Worm (Caenorhabditis elegans): ENCODE data around the gene rpap-2.

DNA sequence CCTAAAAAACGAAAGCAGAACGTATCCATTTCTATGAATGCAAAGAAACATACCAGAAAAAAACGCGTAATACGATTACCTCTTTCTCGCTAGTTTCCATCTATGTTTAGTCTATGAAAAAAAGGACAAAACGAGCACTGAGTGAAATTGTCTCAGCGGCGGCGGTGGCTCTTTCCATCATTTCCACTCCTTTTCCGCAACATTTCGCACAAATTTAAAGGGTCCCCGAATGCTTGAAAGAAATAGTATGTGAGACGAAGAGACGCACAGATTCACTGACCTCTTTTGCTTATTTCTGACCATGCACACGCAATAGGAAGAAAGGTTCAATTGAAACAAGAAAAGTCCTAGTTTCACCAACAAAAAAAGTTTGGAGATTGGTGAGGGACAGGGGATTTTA is 21.5 kb upstream of the rpap-2 start:
- TF ChIP-seq elt-3 (tag; optimal IDR thresholded peaks at IDR 0.05), result no peak
- TF ChIP-seq mep-1 (tag; optimal IDR thresholded peaks at IDR 0.05), result no peak
- TF ChIP-seq unc-62 (GFP tag; optimal IDR thresholded peaks at IDR 0.05), result no peak
- no peak for TF ChIP-seq blmp-1 (tag; optimal IDR thresholded peaks at IDR 0.05)
- TF ChIP-seq cnd-1 (tag; optimal IDR thresholded peaks at IDR 0.05), result no peak
- no peak for TF ChIP-seq zip-8 (tag; optimal IDR thresholded peaks at IDR 0.05)
- no peak for TF ChIP-seq snpc-4 (tag; optimal IDR thresholded peaks at IDR 0.05)
- TF ChIP-seq nhr-12 (tag; optimal IDR thresholded peaks at IDR 0.05), result no peak
- TF ChIP-seq pha-4 (tag; optimal IDR thresholded peaks at IDR 0.05), result no peak
- TF ChIP-seq unc-120 (tag; optimal IDR thresholded peaks at IDR 0.05; ENCODE audit: poor library complexity, severe bottlenecking), result no peak
- TF ChIP-seq nhr-237 (tag; optimal IDR thresholded peaks at IDR 0.05), result no peak
